Worm (Caenorhabditis elegans) whole organism, late embryonic: ENCODE data around the gene F21F8.5.

ENCODE experiments used
- C08G9.2 ChIP-seq: sonication (generic microtip); optimal IDR thresholded peaks from 2 replicates; lab custom pipeline; 2016; ENCODE audit warnings: mild to moderate bottlenecking, missing genetic modification characterization, moderate library complexity, missing compliant biosample characterization
- ama-1 ChIP-seq: fragments of 150-350 bp; optimal IDR thresholded peaks from 2 replicates; lab custom pipeline; 2014
- ceh-18 ChIP-seq: sonication (generic microtip); optimal IDR thresholded peaks from 2 replicates; lab custom pipeline; 2016; ENCODE audit warnings: missing genetic modification characterization, missing compliant biosample characterization
- ceh-2 ChIP-seq: sonication (generic microtip); optimal IDR thresholded peaks from 2 replicates; lab custom pipeline; 2016; ENCODE audit warnings: missing genotype, missing genetic modification characterization, missing compliant biosample characterization
- dmd-4 ChIP-seq: sonication (generic microtip); optimal IDR thresholded peaks from 2 replicates; lab custom pipeline; 2016; ENCODE audit warnings: borderline replicate concordance, missing genetic modification characterization, missing compliant biosample characterization
- fax-1 ChIP-seq: sonication (generic microtip); optimal IDR thresholded peaks from 2 replicates; lab custom pipeline; 2016; ENCODE audit warnings: missing genotype, missing genetic modification characterization, missing compliant biosample characterization
- fkh-10 ChIP-seq: fragments of 150-350 bp; optimal IDR thresholded peaks from 2 replicates; lab custom pipeline; 2014; ENCODE audit warnings: missing biosample characterization, missing genetic modification reagents, missing genetic modification characterization
- hlh-15 ChIP-seq: sonication (generic microtip); optimal IDR thresholded peaks from 2 replicates; lab custom pipeline; 2016; ENCODE audit warnings: missing genetic modification characterization, missing compliant biosample characterization
- lin-11 ChIP-seq: fragments of 200-800 bp; sonication (Bioruptor generic); optimal IDR thresholded peaks from 2 replicates; lab custom pipeline; 2018; ENCODE audit warnings: mild to moderate bottlenecking, missing genetic modification characterization, missing compliant biosample characterization
- madf-2 ChIP-seq: sonication (generic microtip); optimal IDR thresholded peaks from 2 replicates; lab custom pipeline; 2017; ENCODE audit warnings: missing genetic modification characterization, missing compliant biosample characterization
- nhr-232 ChIP-seq: sonication (generic microtip); optimal IDR thresholded peaks from 2 replicates; lab custom pipeline; 2016; ENCODE audit warnings: missing genetic modification characterization, missing compliant biosample characterization
- pros-1 ChIP-seq: fragments of 150-350 bp; optimal IDR thresholded peaks from 2 replicates; lab custom pipeline; 2014; ENCODE audit warnings: missing biosample characterization, missing genetic modification reagents, missing genetic modification characterization
- sdc-2 ChIP-seq: sonication (generic microtip); optimal IDR thresholded peaks from 2 replicates; lab custom pipeline; 2016; ENCODE audit warnings: missing genotype, missing genetic modification characterization, missing compliant biosample characterization

DNA sequence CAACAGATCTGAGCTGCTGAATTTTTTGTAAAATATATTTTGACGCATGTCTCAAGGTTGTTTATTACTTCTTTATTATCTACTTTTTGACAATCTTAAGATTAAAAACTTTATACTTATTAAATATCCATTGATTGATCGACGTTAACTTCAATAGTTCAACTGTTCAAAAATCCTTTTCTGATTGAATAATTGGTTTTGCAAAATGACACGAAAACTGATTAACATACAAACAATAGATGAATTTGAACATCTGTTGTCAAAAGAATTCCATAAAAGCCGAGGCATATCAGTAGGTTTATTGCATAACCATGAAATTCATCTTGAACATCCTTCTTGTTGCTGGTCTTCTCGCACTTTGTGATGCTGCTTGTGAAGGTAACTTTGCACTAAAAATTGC lies 45.1 kb upstream of the F21F8.5 start, which contains the start of gene W02D7.12:
- TF ChIP-seq fax-1 (tag; lab: Kevin White, UChicago) (no peak), sdc-2 (no peak), lin-11 (no peak), nhr-232 (tag; lab: Kevin White, UChicago) (no peak), madf-2 (tag; lab: Kevin White, UChicago) (no peak), C08G9.2 (no peak), ama-1 (no peak), fkh-10 (GFP tag; lab: Kevin White, UChicago) (no peak), ceh-2 (tag; lab: Kevin White, UChicago) (no peak), ceh-18 (tag; lab: Kevin White, UChicago) (no peak), pros-1 (tag; lab: Kevin White, UChicago) (no peak), hlh-15 (tag; lab: Kevin White, UChicago) (no peak), dmd-4 (no peak)
